Fruit fly (Drosophila melanogaster) whole organism, prepupa: ENCODE results near the gene CG46311.

ENCODE experiments used
- CG10631 ChIP-seq: fragments of 200-800 bp; sonication (Bioruptor generic); optimal IDR thresholded peaks from 2 replicates; lab custom pipeline; 2016; ENCODE audit warnings: missing biosample characterization, missing genetic modification characterization
- CG10669 ChIP-seq: fragments of 200-800 bp; sonication (Bioruptor generic); optimal IDR thresholded peaks from 3 replicates; lab custom pipeline; 2018; ENCODE audit warnings: missing biosample characterization, mild to moderate bottlenecking, missing genetic modification characterization, moderate library complexity
- CG11762 ChIP-seq: fragments of 200-800 bp; sonication (Bioruptor generic); optimal IDR thresholded peaks from 3 replicates; lab custom pipeline; 2016; ENCODE audit warnings: missing biosample characterization, missing genetic modification characterization; ENCODE audit not compliant: insufficient read depth
- CG11902 ChIP-seq: fragments of 200-800 bp; sonication (Bioruptor generic); optimal IDR thresholded peaks from 3 replicates; lab custom pipeline; 2016; ENCODE audit warnings: missing biosample characterization, missing genetic modification characterization
- CG15336 ChIP-seq: fragments of 200-800 bp; sonication (Bioruptor generic); IDR thresholded peaks from 2 replicates; pipeline ENCODE4 v1.3.6; 2022; ENCODE audit warnings: missing biosample characterization, missing genetic modification characterization
- CG1621 ChIP-seq: fragments of 200-800 bp; sonication (Bioruptor generic); optimal IDR thresholded peaks from 3 replicates; lab custom pipeline; 2018; ENCODE audit warnings: missing biosample characterization, mild to moderate bottlenecking, missing genetic modification characterization
- CG3032 ChIP-seq: fragments of 200-800 bp; optimal IDR thresholded peaks from 2 replicates; lab custom pipeline; 2019; ENCODE audit warnings: missing biosample characterization, mild to moderate bottlenecking, missing genetic modification characterization, moderate library complexity
- CG32006 ChIP-seq: fragments of 200-800 bp; sonication (Bioruptor generic); optimal IDR thresholded peaks from 3 replicates; lab custom pipeline; 2017; ENCODE audit warnings: missing biosample characterization, mild to moderate bottlenecking, missing genetic modification characterization
- CG3919 ChIP-seq: fragments of 200-800 bp; sonication (Bioruptor generic); optimal IDR thresholded peaks from 3 replicates; lab custom pipeline; 2016; ENCODE audit warnings: missing biosample characterization, missing genetic modification characterization
- CG4318 ChIP-seq: fragments of 200-800 bp; sonication (Bioruptor generic); optimal IDR thresholded peaks from 3 replicates; lab custom pipeline; 2017; ENCODE audit warnings: missing biosample characterization, mild to moderate bottlenecking, missing genetic modification characterization
- CG6808 ChIP-seq: fragments of 200-800 bp; sonication (Bioruptor generic); optimal IDR thresholded peaks from 3 replicates; lab custom pipeline; 2017; ENCODE audit warnings: missing biosample characterization, missing genetic modification characterization, mild to moderate bottlenecking, moderate library complexity, missing genetic modification reagents
- CG6854 ChIP-seq: fragments of 200-800 bp; sonication (Bioruptor generic); optimal IDR thresholded peaks from 2 replicates; lab custom pipeline; 2017; ENCODE audit warnings: missing biosample characterization, mild to moderate bottlenecking, missing genetic modification characterization
- CG7368 ChIP-seq: fragments of 200-800 bp; sonication (Bioruptor generic); optimal IDR thresholded peaks from 3 replicates; lab custom pipeline; 2016; ENCODE audit warnings: missing biosample characterization, missing genetic modification characterization
- CG8119 ChIP-seq: fragments of 200-800 bp; sonication (Bioruptor generic); IDR thresholded peaks from 3 replicates; pipeline ENCODE4 v1.3.6; 2022; ENCODE audit warnings: missing biosample characterization, missing genetic modification characterization
- CG8632 ChIP-seq: fragments of 200-800 bp; sonication (Bioruptor generic); optimal IDR thresholded peaks from 3 replicates; lab custom pipeline; 2016; ENCODE audit warnings: missing biosample characterization, missing genetic modification characterization
- Eip75B ChIP-seq: fragments of 200-800 bp; sonication (Bioruptor generic); optimal IDR thresholded peaks from 3 replicates; lab custom pipeline; 2016; ENCODE audit warnings: missing biosample characterization, missing genetic modification characterization
- Eip93F ChIP-seq: fragments of 200-800 bp; sonication (Bioruptor generic); optimal IDR thresholded peaks from 2 replicates; lab custom pipeline; 2016; ENCODE audit warnings: missing biosample characterization, mild to moderate bottlenecking, missing genetic modification characterization
- Ets96B ChIP-seq: fragments of 200-800 bp; optimal IDR thresholded peaks from 2 replicates; lab custom pipeline; 2019; ENCODE audit warnings: missing biosample characterization, mild to moderate bottlenecking, missing genetic modification characterization, moderate library complexity
- Hr38 ChIP-seq: sonication (Bioruptor generic); optimal IDR thresholded peaks from 2 replicates; lab custom pipeline; 2016; ENCODE audit warnings: missing biosample characterization, missing genetic modification characterization
- Hr39 ChIP-seq: fragments of 200-800 bp; sonication (Bioruptor generic); optimal IDR thresholded peaks from 2 replicates; lab custom pipeline; 2016; ENCODE audit warnings: missing biosample characterization, missing genetic modification characterization
- Hr4 ChIP-seq: fragments of 200-800 bp; sonication (Bioruptor generic); optimal IDR thresholded peaks from 3 replicates; lab custom pipeline; 2016; ENCODE audit warnings: missing biosample characterization, missing genetic modification characterization
- Lpt ChIP-seq: fragments of 200-800 bp; sonication (Bioruptor generic); optimal IDR thresholded peaks from 3 replicates; lab custom pipeline; 2016; ENCODE audit warnings: missing biosample characterization, missing genetic modification characterization
- Met ChIP-seq: fragments of 200-800 bp; sonication (Bioruptor generic); optimal IDR thresholded peaks from 3 replicates; lab custom pipeline; 2016; ENCODE audit warnings: missing biosample characterization, missing genetic modification characterization
- OdsH ChIP-seq: fragments of 200-800 bp; sonication (Bioruptor generic); optimal IDR thresholded peaks from 3 replicates; lab custom pipeline; 2016; ENCODE audit warnings: missing biosample characterization, missing genetic modification characterization
- Sox102F ChIP-seq: fragments of 200-800 bp; sonication (Bioruptor generic); optimal IDR thresholded peaks from 2 replicates; lab custom pipeline; 2016; ENCODE audit warnings: missing biosample characterization, mild to moderate bottlenecking, missing genetic modification characterization
- Sox14 ChIP-seq: fragments of 200-800 bp; sonication (Bioruptor generic); optimal IDR thresholded peaks from 3 replicates; lab custom pipeline; 2016; ENCODE audit warnings: missing biosample characterization, missing genetic modification characterization
- Sox15 ChIP-seq: fragments of 200-800 bp; sonication (Bioruptor generic); optimal IDR thresholded peaks from 3 replicates; lab custom pipeline; 2016; ENCODE audit warnings: missing biosample characterization, missing genetic modification characterization
- achi ChIP-seq: fragments of 200-800 bp; sonication (Bioruptor generic); optimal IDR thresholded peaks from 3 replicates; lab custom pipeline; 2016; ENCODE audit warnings: missing biosample characterization, missing genetic modification characterization
- acj6 ChIP-seq: fragments of 200-800 bp; sonication (Bioruptor generic); optimal IDR thresholded peaks from 3 replicates; lab custom pipeline; 2016; ENCODE audit warnings: missing biosample characterization, missing genetic modification characterization
- cyc ChIP-seq: fragments of 200-800 bp; sonication (Bioruptor generic); optimal IDR thresholded peaks from 3 replicates; lab custom pipeline; 2016; ENCODE audit warnings: missing biosample characterization, missing genetic modification characterization
- dsx ChIP-seq: fragments of 200-800 bp; optimal IDR thresholded peaks from 3 replicates; lab custom pipeline; 2019; ENCODE audit warnings: missing biosample characterization, mild to moderate bottlenecking, missing genetic modification characterization, moderate library complexity; ENCODE audit not compliant: poor library complexity, severe bottlenecking
- eg ChIP-seq: fragments of 200-800 bp; sonication (Bioruptor generic); IDR thresholded peaks from 3 replicates; pipeline ENCODE4 v1.3.6; 2022; ENCODE audit warnings: missing biosample characterization, missing genetic modification characterization
- esn ChIP-seq: fragments of 200-800 bp; sonication (Bioruptor generic); optimal IDR thresholded peaks from 2 replicates; lab custom pipeline; 2016; ENCODE audit warnings: missing biosample characterization, mild to moderate bottlenecking, missing genetic modification characterization, moderate library complexity
- fkh ChIP-seq: fragments of 200-800 bp; sonication (Bioruptor generic); optimal IDR thresholded peaks from 3 replicates; lab custom pipeline; 2017; ENCODE audit warnings: missing biosample characterization, mild to moderate bottlenecking, missing genetic modification characterization, moderate library complexity
- lz ChIP-seq: fragments of 200-800 bp; sonication (Bioruptor generic); optimal IDR thresholded peaks from 3 replicates; lab custom pipeline; 2016; ENCODE audit warnings: missing biosample characterization, missing genetic modification characterization
- net ChIP-seq: fragments of 200-800 bp; sonication (Bioruptor generic); optimal IDR thresholded peaks from 3 replicates; lab custom pipeline; 2016; ENCODE audit warnings: missing biosample characterization, missing genetic modification characterization
- pdm3 ChIP-seq: fragments of 200-800 bp; sonication (Bioruptor generic); optimal IDR thresholded peaks from 3 replicates; lab custom pipeline; 2016; ENCODE audit warnings: missing biosample characterization, missing genetic modification characterization
- salr ChIP-seq, 2 experiments: fragments of 200-800 bp; sonication (Bioruptor generic); optimal IDR thresholded peaks; 3 replicates each; lab custom pipeline; 2016 to 2018; ENCODE audit warnings: missing biosample characterization in 2 of 2, missing genetic modification characterization in 2 of 2, mild to moderate bottlenecking in 1 of 2
- ss ChIP-seq, 2 experiments: fragments of 200-800 bp; sonication (Bioruptor generic); optimal IDR thresholded peaks; 2 replicates in 1 of 2; 3 replicates in 1 of 2; lab custom pipeline; 2017 to 2018; ENCODE audit warnings: mild to moderate bottlenecking in 2 of 2, missing biosample characterization in 2 of 2, missing genetic modification characterization in 2 of 2, moderate library complexity in 1 of 2
- svp ChIP-seq: fragments of 200-800 bp; sonication (Bioruptor generic); peaks from one replicate; lab custom pipeline; 2016; ENCODE audit warnings: missing biosample characterization, missing genetic modification characterization
- topi ChIP-seq: fragments of 200-800 bp; sonication (Bioruptor generic); optimal IDR thresholded peaks from 3 replicates; lab custom pipeline; 2016; ENCODE audit warnings: missing biosample characterization, missing genetic modification characterization

CG46311 gene

dm6 chrX:13630290-13630900 is 66.8 kb downstream of the CG46311 start (continued):
- peak; percentile 31 for TF ChIP-seq acj6

dm6 chrX:13632606-13633005 is 69.0 kb downstream of the CG46311 start:
- no peak for TF ChIP-seq CG8119 (GFP tag; lab: Robert Waterston, UW)
- TF ChIP-seq net (GFP tag; lab: Kevin White, UChicago), result no peak
- TF ChIP-seq CG3919, result no peak
- no peak for TF ChIP-seq eg (GFP tag; lab: Robert Waterston, UW)
- no peak for TF ChIP-seq CG1621
- TF ChIP-seq fkh (GFP tag; lab: Kevin White, UChicago), result peak; percentile 78
- no peak for TF ChIP-seq CG32006 (GFP tag; lab: Kevin White, UChicago)
- TF ChIP-seq CG10631 (GFP tag; lab: Kevin White, UChicago), result no peak
- no peak for TF ChIP-seq Sox15 (GFP tag; lab: Kevin White, UChicago)

- TF ChIP-seq topi (GFP tag; lab: Kevin White, UChicago), result no peak
- TF ChIP-seq CG10631 (GFP tag; lab: Kevin White, UChicago), result no peak
- TF ChIP-seq net (GFP tag; lab: Kevin White, UChicago), result no peak
- peak; percentile 35 for TF ChIP-seq fkh (GFP tag; lab: Kevin White, UChicago)
Observed at dm6 chrX:13633298-13633891, 69.8 kb downstream of the CG46311 start.

dm6 chrX:13634254-13634999 is 70.8 kb downstream of the CG46311 start:
- TF ChIP-seq CG3032 (tag; lab: Kevin White, UChicago) (no peak), Ets96B (tag; lab: Kevin White, UChicago) (no peak), Eip75B (GFP tag; lab: Kevin White, UChicago) (peak; percentile 47), eg (GFP tag; lab: Robert Waterston, UW) (no peak), ss (GFP tag; optimal IDR thresholded peaks at IDR 0.05; lab: Kevin White, UChicago) (no peak), OdsH (GFP tag; lab: Kevin White, UChicago) (peak; percentile 37), CG10669 (GFP tag; lab: Kevin White, UChicago) (no peak), cyc (GFP tag; lab: Kevin White, UChicago) (peak; percentile 46), salr (GFP tag; optimal IDR thresholded peaks at IDR 0.05; lab: Kevin White, UChicago) (peak in 1 of 2 experiments; percentile 33), CG11902 (no peak), dsx (GFP tag; lab: Kevin White, UChicago) (peak; percentile 17), CG15336 (no peak; the same call in 1 of the 2 replicates), CG10631 (GFP tag; lab: Kevin White, UChicago) (no peak), CG8632 (GFP tag; lab: Kevin White, UChicago) (peak; percentile 19), CG6854 (peak; percentile 17), Eip93F (GFP tag; lab: Kevin White, UChicago) (no peak), esn (GFP tag; lab: Kevin White, UChicago) (peak; percentile 54), CG7368 (GFP tag; lab: Kevin White, UChicago) (no peak), CG4318 (no peak), Met (GFP tag; lab: Kevin White, UChicago) (peak; percentile 70), Hr4 (GFP tag; lab: Kevin White, UChicago) (peak; percentile 52), topi (GFP tag; lab: Kevin White, UChicago) (peak; percentile 55), fkh (GFP tag; lab: Kevin White, UChicago) (peak; percentile 92), Sox14 (peak; percentile 38), CG6808 (GFP tag; lab: Kevin White, UChicago) (no peak), Sox102F (GFP tag; lab: Kevin White, UChicago) (peak; percentile 40), lz (GFP tag; lab: Kevin White, UChicago) (peak; percentile 39), CG3919 (peak; percentile 8), Hr38 (GFP tag; lab: Kevin White, UChicago) (no peak), CG11762 (GFP tag; lab: Kevin White, UChicago) (no peak), achi (GFP tag; lab: Kevin White, UChicago) (peak; percentile 35), svp (GFP tag; lab: Kevin White, UChicago) (peak; percentile 94), Hr39 (GFP tag; lab: Kevin White, UChicago) (peak; percentile 52), pdm3 (GFP tag; lab: Kevin White, UChicago) (peak; percentile 46), Lpt (GFP tag; lab: Kevin White, UChicago) (no peak)
